Fruit fly (Drosophila melanogaster) whole organism, adult: Measurements from ENCODE around the gene CG10638.

Source experiments
- CG11617 ChIP-seq: fragments of 200-800 bp; sonication (Bioruptor generic); optimal IDR thresholded peaks from 2 replicates; lab custom pipeline; 2017; ENCODE audit warnings: mild to moderate bottlenecking, missing biosample characterization, missing genetic modification reagents, missing genetic modification characterization
- CG12768 ChIP-seq: fragments of 200-800 bp; sonication (Bioruptor generic); optimal IDR thresholded peaks from 2 replicates; lab custom pipeline; 2017; ENCODE audit warnings: missing biosample characterization, missing genetic modification characterization, mild to moderate bottlenecking, moderate library complexity, missing genetic modification reagents
- CG14711 ChIP-seq: fragments of 200-800 bp; sonication (Bioruptor generic); optimal IDR thresholded peaks from 2 replicates; lab custom pipeline; 2018; ENCODE audit warnings: missing biosample characterization, mild to moderate bottlenecking, missing genetic modification characterization, moderate library complexity
- CG1620 ChIP-seq: fragments of 200-800 bp; sonication (Bioruptor generic); optimal IDR thresholded peaks from 2 replicates; lab custom pipeline; 2016; ENCODE audit warnings: missing biosample characterization, missing genetic modification characterization
- CG33017 ChIP-seq: fragments of 200-800 bp; sonication (Bioruptor generic); optimal IDR thresholded peaks from 2 replicates; lab custom pipeline; 2018; ENCODE audit warnings: missing biosample characterization, mild to moderate bottlenecking, missing genetic modification characterization, moderate library complexity
- CG5204 ChIP-seq: fragments of 200-800 bp; sonication (Bioruptor generic); optimal IDR thresholded peaks from 2 replicates; lab custom pipeline; 2016; ENCODE audit warnings: missing biosample characterization, missing genetic modification characterization
- CG7045 ChIP-seq: fragments of 200-800 bp; sonication (Bioruptor generic); optimal IDR thresholded peaks from 2 replicates; lab custom pipeline; 2017; ENCODE audit warnings: missing biosample characterization, mild to moderate bottlenecking, missing genetic modification characterization
- CG7101 ChIP-seq: fragments of 200-800 bp; sonication (Bioruptor generic); optimal IDR thresholded peaks from 2 replicates; lab custom pipeline; 2018; ENCODE audit warnings: missing biosample characterization, mild to moderate bottlenecking, missing genetic modification characterization, moderate library complexity
- Clk ChIP-seq: fragments of 200-800 bp; sonication (Bioruptor generic); optimal IDR thresholded peaks from 2 replicates; lab custom pipeline; 2017; ENCODE audit warnings: missing biosample characterization, missing genetic modification characterization
- Crg-1 ChIP-seq: fragments of 200-800 bp; sonication (Bioruptor generic); optimal IDR thresholded peaks from 2 replicates; lab custom pipeline; 2016; ENCODE audit warnings: missing biosample characterization, missing genetic modification characterization
- Hr96 ChIP-seq: fragments of 200-800 bp; sonication (Bioruptor generic); optimal IDR thresholded peaks from 2 replicates; lab custom pipeline; 2016; ENCODE audit warnings: missing biosample characterization, missing genetic modification characterization
- Mnt ChIP-seq: fragments of 200-800 bp; sonication (Bioruptor generic); optimal IDR thresholded peaks from 2 replicates; lab custom pipeline; 2016; ENCODE audit warnings: missing biosample characterization, mild to moderate bottlenecking, missing genetic modification characterization
- bab1 ChIP-seq: fragments of 200-800 bp; sonication (Bioruptor generic); optimal IDR thresholded peaks from 3 replicates; lab custom pipeline; 2019; ENCODE audit warnings: missing biosample characterization, mild to moderate bottlenecking, missing genetic modification characterization, moderate library complexity
- cic ChIP-seq: fragments of 200-800 bp; sonication (Bioruptor generic); optimal IDR thresholded peaks from 2 replicates; lab custom pipeline; 2017; ENCODE audit warnings: missing biosample characterization, mild to moderate bottlenecking, missing genetic modification characterization, moderate library complexity
- cnc ChIP-seq, 2 experiments: fragments of >200 bp; optimal IDR thresholded peaks; 2 replicates each; lab custom pipeline; 2017
- kay ChIP-seq: fragments of 200-800 bp; sonication (Bioruptor generic); peaks from one replicate; lab custom pipeline; 2016; ENCODE audit warnings: missing biosample characterization, missing genetic modification characterization, borderline replicate concordance
- ovo ChIP-seq: fragments of 200-800 bp; sonication (Bioruptor generic); optimal IDR thresholded peaks from 2 replicates; lab custom pipeline; 2016; ENCODE audit warnings: missing biosample characterization, missing genetic modification characterization
- pad ChIP-seq: fragments of 200-800 bp; sonication (Bioruptor generic); optimal IDR thresholded peaks from 3 replicates; lab custom pipeline; 2017; ENCODE audit warnings: missing biosample characterization, missing genetic modification characterization, mild to moderate bottlenecking, moderate library complexity, missing genetic modification reagents
- tj ChIP-seq: fragments of 200-800 bp; sonication (Bioruptor generic); optimal IDR thresholded peaks from 3 replicates; lab custom pipeline; 2017; ENCODE audit warnings: missing biosample characterization, mild to moderate bottlenecking, missing genetic modification characterization, moderate library complexity
- toe ChIP-seq: fragments of 200-800 bp; sonication (Bioruptor generic); optimal IDR thresholded peaks from 2 replicates; lab custom pipeline; 2016; ENCODE audit warnings: missing biosample characterization, missing genetic modification characterization

The CG10638 gene

dm6 chr3L:12465229-12465628 is 35.9 kb downstream of the CG10638 start:
- TF ChIP-seq CG7045 (GFP tag; lab: Kevin White, UChicago), result no peak
- TF ChIP-seq kay, result no peak
- TF ChIP-seq pad (GFP tag; lab: Kevin White, UChicago), result no peak
- TF ChIP-seq tj (GFP tag; lab: Kevin White, UChicago), result no peak
- TF ChIP-seq CG1620 (GFP tag; lab: Kevin White, UChicago), result no peak
- no peak for TF ChIP-seq CG14711 (tag; lab: Kevin White, UChicago)
- no peak for TF ChIP-seq cnc (optimal IDR thresholded peaks at IDR 0.05; lab: Kevin White, UChicago)
- no peak for TF ChIP-seq Hr96 (GFP tag; lab: Kevin White, UChicago)
- no peak for TF ChIP-seq Crg-1 (GFP tag; lab: Kevin White, UChicago)
- TF ChIP-seq Clk (GFP tag; lab: Kevin White, UChicago), result no peak
- no peak for TF ChIP-seq toe (GFP tag; lab: Kevin White, UChicago)
- no peak for TF ChIP-seq bab1

DNA sequence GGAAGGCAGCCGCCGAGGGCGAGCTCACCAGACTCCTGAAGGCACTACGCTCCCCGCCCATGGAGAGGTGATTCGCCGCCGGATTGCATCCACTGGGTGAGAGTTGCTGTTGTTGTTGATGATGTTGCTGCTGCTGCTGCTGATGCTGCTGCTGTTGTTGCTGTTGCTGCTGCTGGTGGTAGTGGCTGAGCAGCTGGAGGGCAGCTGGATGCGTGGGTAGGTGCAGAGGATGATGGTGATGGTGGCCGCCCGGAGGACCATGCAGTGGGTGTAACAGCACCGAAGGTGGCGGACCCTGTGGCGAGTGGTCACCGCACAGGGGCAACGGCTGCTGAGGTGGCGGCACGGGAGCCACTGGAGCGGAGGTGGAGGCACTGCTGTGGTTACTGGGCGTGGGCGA is 37.5 kb downstream of the CG10638 start:
- no peak for TF ChIP-seq CG7045 (GFP tag; lab: Kevin White, UChicago)
- TF ChIP-seq toe (GFP tag; lab: Kevin White, UChicago), result no peak
- no peak for TF ChIP-seq pad (GFP tag; lab: Kevin White, UChicago)
- TF ChIP-seq Clk (GFP tag; lab: Kevin White, UChicago), result no peak
- TF ChIP-seq CG11617 (GFP tag; lab: Kevin White, UChicago), result no peak
- no peak for TF ChIP-seq CG12768 (GFP tag; lab: Kevin White, UChicago)
- TF ChIP-seq Crg-1 (GFP tag; lab: Kevin White, UChicago), result no peak
- TF ChIP-seq ovo (GFP tag; lab: Kevin White, UChicago), result no peak
- no peak for TF ChIP-seq tj (GFP tag; lab: Kevin White, UChicago)
- TF ChIP-seq bab1, result no peak
- no peak for TF ChIP-seq CG1620 (GFP tag; lab: Kevin White, UChicago)
- no peak for TF ChIP-seq CG5204 (GFP tag; lab: Kevin White, UChicago)
- no peak for TF ChIP-seq cic (GFP tag; lab: Kevin White, UChicago)
- TF ChIP-seq Mnt (GFP tag; lab: Kevin White, UChicago), result no peak
- no peak for TF ChIP-seq CG33017
- no peak for TF ChIP-seq Hr96 (GFP tag; lab: Kevin White, UChicago)
- no peak for TF ChIP-seq CG7101
- TF ChIP-seq kay, result no peak
- no peak for TF ChIP-seq CG14711 (tag; lab: Kevin White, UChicago)

- TF ChIP-seq Clk (GFP tag; lab: Kevin White, UChicago) (no peak), CG33017 (no peak), tj (GFP tag; lab: Kevin White, UChicago) (no peak)
Measured at dm6 chr3L:12461953-12462352, 39.2 kb downstream of the CG10638 start.

dm6 chr3L:12456916-12457662 is 44.0 kb downstream of the CG10638 start:
- TF ChIP-seq CG1620 (GFP tag; lab: Kevin White, UChicago), result no peak
- TF ChIP-seq CG11617 (GFP tag; lab: Kevin White, UChicago), result no peak
- TF ChIP-seq ovo (GFP tag; lab: Kevin White, UChicago), result no peak
- no peak for TF ChIP-seq Mnt (GFP tag; lab: Kevin White, UChicago)
- no peak for TF ChIP-seq Clk (GFP tag; lab: Kevin White, UChicago)
- no peak for TF ChIP-seq kay
- no peak for TF ChIP-seq CG33017
- TF ChIP-seq CG5204 (GFP tag; lab: Kevin White, UChicago), result no peak
- TF ChIP-seq CG7101, result no peak
- no peak for TF ChIP-seq CG14711 (tag; lab: Kevin White, UChicago)
- TF ChIP-seq tj (GFP tag; lab: Kevin White, UChicago), result no peak
- TF ChIP-seq cic (GFP tag; lab: Kevin White, UChicago), result no peak

DNA sequence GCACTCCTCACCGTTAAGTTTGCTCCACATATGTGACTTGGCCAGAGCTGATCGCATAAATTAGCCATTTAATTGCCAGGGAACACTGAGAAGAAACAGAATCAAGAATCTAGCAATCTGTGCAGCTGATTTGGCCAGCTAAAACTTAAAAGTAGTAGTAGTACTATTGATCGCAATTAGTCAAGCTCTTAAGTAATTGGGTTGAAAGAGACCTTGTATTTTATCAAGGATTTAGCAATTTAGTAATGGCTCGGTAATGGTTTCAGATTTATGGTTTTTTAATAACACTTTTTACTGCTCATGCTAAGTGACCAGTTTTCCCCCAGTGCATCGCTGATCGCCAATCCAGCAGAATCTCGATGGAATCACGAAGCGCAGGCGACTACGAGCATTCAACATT is 46.1 kb downstream of the CG10638 start:
- TF ChIP-seq tj (GFP tag; lab: Kevin White, UChicago) (no peak), Hr96 (GFP tag; lab: Kevin White, UChicago) (no peak), ovo (GFP tag; lab: Kevin White, UChicago) (no peak), CG7045 (GFP tag; lab: Kevin White, UChicago) (no peak), CG11617 (GFP tag; lab: Kevin White, UChicago) (no peak), kay (no peak), CG5204 (GFP tag; lab: Kevin White, UChicago) (no peak), CG33017 (no peak), bab1 (no peak), cic (GFP tag; lab: Kevin White, UChicago) (no peak), cnc (optimal IDR thresholded peaks at IDR 0.05; lab: Kevin White, UChicago) (no peak), CG12768 (GFP tag; lab: Kevin White, UChicago) (no peak), CG14711 (tag; lab: Kevin White, UChicago) (no peak), Crg-1 (GFP tag; lab: Kevin White, UChicago) (no peak), CG1620 (GFP tag; lab: Kevin White, UChicago) (no peak), CG7101 (no peak), Clk (GFP tag; lab: Kevin White, UChicago) (no peak), toe (GFP tag; lab: Kevin White, UChicago) (no peak), pad (GFP tag; lab: Kevin White, UChicago) (no peak), Mnt (GFP tag; lab: Kevin White, UChicago) (no peak)

DNA sequence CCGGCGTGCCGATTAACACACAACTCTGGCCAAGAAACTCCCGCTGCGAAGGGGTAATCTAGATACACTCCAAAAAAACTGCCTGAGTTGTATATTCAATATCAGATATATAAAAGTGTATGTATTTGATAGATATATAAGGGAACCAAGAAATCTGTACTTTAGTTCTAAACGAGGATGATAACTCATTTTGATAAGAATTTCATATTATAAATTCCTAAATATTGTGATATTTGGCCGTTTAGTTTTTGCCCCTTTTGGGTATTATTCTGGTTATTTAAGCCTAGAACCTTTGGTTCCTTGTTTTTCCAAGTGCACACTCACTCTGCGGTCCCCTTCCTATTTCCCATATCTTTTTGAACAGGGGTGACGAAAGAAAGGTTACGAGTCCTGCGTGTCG is 47.6 kb downstream of the CG10638 start:
- TF ChIP-seq bab1, result no peak
- no peak for TF ChIP-seq CG7101
- TF ChIP-seq tj (GFP tag; lab: Kevin White, UChicago), result no peak
- TF ChIP-seq CG7045 (GFP tag; lab: Kevin White, UChicago), result no peak
- TF ChIP-seq kay, result no peak
- TF ChIP-seq Crg-1 (GFP tag; lab: Kevin White, UChicago), result no peak
- no peak for TF ChIP-seq CG11617 (GFP tag; lab: Kevin White, UChicago)
- no peak for TF ChIP-seq Clk (GFP tag; lab: Kevin White, UChicago)
- no peak for TF ChIP-seq CG33017
- TF ChIP-seq CG5204 (GFP tag; lab: Kevin White, UChicago), result no peak
- TF ChIP-seq ovo (GFP tag; lab: Kevin White, UChicago), result no peak
- TF ChIP-seq cnc (optimal IDR thresholded peaks at IDR 0.05; lab: Kevin White, UChicago), result no peak
